Fruit fly (Drosophila melanogaster) whole organism, adult: ENCODE data around the gene CG17929.
A peak's percentile ranks its signal among the peaks of the same experiment; 100 is the strongest.

Source experiments
- CG11617 ChIP-seq: fragments of 200-800 bp; sonication (Bioruptor generic); optimal IDR thresholded peaks from 2 replicates; lab custom pipeline; 2017; ENCODE audit warnings: mild to moderate bottlenecking, missing biosample characterization, missing genetic modification reagents, missing genetic modification characterization
- CG12768 ChIP-seq: fragments of 200-800 bp; sonication (Bioruptor generic); optimal IDR thresholded peaks from 2 replicates; lab custom pipeline; 2017; ENCODE audit warnings: missing biosample characterization, missing genetic modification characterization, mild to moderate bottlenecking, moderate library complexity, missing genetic modification reagents
- CG14711 ChIP-seq: fragments of 200-800 bp; sonication (Bioruptor generic); optimal IDR thresholded peaks from 2 replicates; lab custom pipeline; 2018; ENCODE audit warnings: missing biosample characterization, mild to moderate bottlenecking, missing genetic modification characterization, moderate library complexity
- CG1620 ChIP-seq: fragments of 200-800 bp; sonication (Bioruptor generic); optimal IDR thresholded peaks from 2 replicates; lab custom pipeline; 2016; ENCODE audit warnings: missing biosample characterization, missing genetic modification characterization
- CG33017 ChIP-seq: fragments of 200-800 bp; sonication (Bioruptor generic); optimal IDR thresholded peaks from 2 replicates; lab custom pipeline; 2018; ENCODE audit warnings: missing biosample characterization, mild to moderate bottlenecking, missing genetic modification characterization, moderate library complexity
- CG5204 ChIP-seq: fragments of 200-800 bp; sonication (Bioruptor generic); optimal IDR thresholded peaks from 2 replicates; lab custom pipeline; 2016; ENCODE audit warnings: missing biosample characterization, missing genetic modification characterization
- CG7045 ChIP-seq: fragments of 200-800 bp; sonication (Bioruptor generic); optimal IDR thresholded peaks from 2 replicates; lab custom pipeline; 2017; ENCODE audit warnings: missing biosample characterization, mild to moderate bottlenecking, missing genetic modification characterization
- CG7101 ChIP-seq: fragments of 200-800 bp; sonication (Bioruptor generic); optimal IDR thresholded peaks from 2 replicates; lab custom pipeline; 2018; ENCODE audit warnings: missing biosample characterization, mild to moderate bottlenecking, missing genetic modification characterization, moderate library complexity
- Clk ChIP-seq: fragments of 200-800 bp; sonication (Bioruptor generic); optimal IDR thresholded peaks from 2 replicates; lab custom pipeline; 2017; ENCODE audit warnings: missing biosample characterization, missing genetic modification characterization
- Crg-1 ChIP-seq: fragments of 200-800 bp; sonication (Bioruptor generic); optimal IDR thresholded peaks from 2 replicates; lab custom pipeline; 2016; ENCODE audit warnings: missing biosample characterization, missing genetic modification characterization
- Hr96 ChIP-seq: fragments of 200-800 bp; sonication (Bioruptor generic); optimal IDR thresholded peaks from 2 replicates; lab custom pipeline; 2016; ENCODE audit warnings: missing biosample characterization, missing genetic modification characterization
- Mnt ChIP-seq: fragments of 200-800 bp; sonication (Bioruptor generic); optimal IDR thresholded peaks from 2 replicates; lab custom pipeline; 2016; ENCODE audit warnings: missing biosample characterization, mild to moderate bottlenecking, missing genetic modification characterization
- bab1 ChIP-seq: fragments of 200-800 bp; sonication (Bioruptor generic); optimal IDR thresholded peaks from 3 replicates; lab custom pipeline; 2019; ENCODE audit warnings: missing biosample characterization, mild to moderate bottlenecking, missing genetic modification characterization, moderate library complexity
- cic ChIP-seq: fragments of 200-800 bp; sonication (Bioruptor generic); optimal IDR thresholded peaks from 2 replicates; lab custom pipeline; 2017; ENCODE audit warnings: missing biosample characterization, mild to moderate bottlenecking, missing genetic modification characterization, moderate library complexity
- cnc ChIP-seq, 2 experiments: fragments of >200 bp; optimal IDR thresholded peaks; 2 replicates each; lab custom pipeline; 2017
- kay ChIP-seq: fragments of 200-800 bp; sonication (Bioruptor generic); peaks from one replicate; lab custom pipeline; 2016; ENCODE audit warnings: missing biosample characterization, missing genetic modification characterization, borderline replicate concordance
- ovo ChIP-seq: fragments of 200-800 bp; sonication (Bioruptor generic); optimal IDR thresholded peaks from 2 replicates; lab custom pipeline; 2016; ENCODE audit warnings: missing biosample characterization, missing genetic modification characterization
- pad ChIP-seq: fragments of 200-800 bp; sonication (Bioruptor generic); optimal IDR thresholded peaks from 3 replicates; lab custom pipeline; 2017; ENCODE audit warnings: missing biosample characterization, missing genetic modification characterization, mild to moderate bottlenecking, moderate library complexity, missing genetic modification reagents
- tj ChIP-seq: fragments of 200-800 bp; sonication (Bioruptor generic); optimal IDR thresholded peaks from 3 replicates; lab custom pipeline; 2017; ENCODE audit warnings: missing biosample characterization, mild to moderate bottlenecking, missing genetic modification characterization, moderate library complexity
- toe ChIP-seq: fragments of 200-800 bp; sonication (Bioruptor generic); optimal IDR thresholded peaks from 2 replicates; lab custom pipeline; 2016; ENCODE audit warnings: missing biosample characterization, missing genetic modification characterization

Gene CG17929

DNA sequence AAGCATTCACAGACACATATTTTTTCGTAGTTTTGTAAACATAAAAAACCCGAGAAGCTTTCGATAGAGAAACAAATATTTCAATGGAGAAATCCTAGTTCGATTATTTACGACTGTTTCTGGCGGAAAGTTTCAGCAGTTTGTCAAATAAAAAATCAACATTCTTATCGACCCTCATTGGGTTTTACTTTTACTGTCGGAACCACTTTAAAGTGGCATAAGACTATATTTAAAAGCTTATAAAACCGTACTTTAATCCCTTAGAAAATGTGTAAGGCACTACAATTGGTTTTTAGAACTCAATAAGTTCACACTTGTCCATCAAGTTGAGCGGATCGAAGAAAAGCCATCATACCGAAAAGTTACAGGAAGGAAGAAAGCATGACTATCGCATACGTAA, at the start of gene CG17929:
Gene CG17929 (plus strand): TSS at position 301 of the 400 bp plus-strand sequence.
- no peak for TF ChIP-seq CG5204 (GFP tag; lab: Kevin White, UChicago)
- no peak for TF ChIP-seq pad
- no peak for TF ChIP-seq CG33017 (tag; lab: Kevin White, UChicago)
- no peak for TF ChIP-seq tj
- peak; percentile 55 for TF ChIP-seq kay (GFP tag; lab: Kevin White, UChicago)
- TF ChIP-seq bab1 (GFP tag; lab: Kevin White, UChicago), result no peak
- no peak for TF ChIP-seq Mnt

DNA sequence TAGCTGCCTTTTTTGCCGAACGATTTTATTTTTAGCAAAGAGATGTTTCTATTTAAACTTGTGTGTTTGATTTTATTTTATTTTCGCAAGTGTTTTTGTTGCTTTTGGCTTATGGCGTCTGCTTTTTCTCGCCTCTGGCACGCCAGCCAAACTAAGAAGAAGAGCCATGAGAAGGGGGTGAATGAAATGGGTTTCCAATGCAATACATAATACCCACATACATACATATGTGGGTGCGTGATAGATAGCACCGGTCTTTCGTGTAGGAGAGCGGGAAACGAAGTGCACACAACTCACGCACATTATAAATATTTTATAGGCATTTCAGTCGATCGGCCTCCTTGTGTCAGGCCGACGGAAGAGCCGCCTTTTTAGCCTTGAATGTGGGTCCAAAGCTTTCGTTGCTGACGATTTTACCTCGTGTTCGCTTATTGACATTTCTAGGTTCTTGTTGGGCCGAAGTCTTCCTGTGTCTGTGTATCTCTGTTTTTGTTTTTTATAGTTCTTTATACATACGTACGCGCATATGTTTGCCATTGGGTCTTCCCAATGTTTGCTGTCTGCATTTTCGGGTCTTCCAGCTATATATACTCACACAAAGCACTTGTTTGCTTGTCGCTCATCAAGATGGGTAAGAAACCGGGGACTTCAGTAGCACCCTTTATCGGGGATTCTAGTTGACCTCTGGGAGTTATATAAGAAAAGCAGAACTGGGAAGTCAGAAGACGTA, 49.2 kb upstream of the CG17929 start:
- TF ChIP-seq cic (no peak), Hr96 (GFP tag; lab: Kevin White, UChicago) (no peak), pad (no peak), Clk (GFP tag; lab: Kevin White, UChicago) (no peak), CG12768 (GFP tag; lab: Kevin White, UChicago) (no peak), bab1 (GFP tag; lab: Kevin White, UChicago) (no peak), tj (no peak), CG7045 (GFP tag; lab: Kevin White, UChicago) (no peak), cnc (optimal IDR thresholded peaks at IDR 0.05; lab: Kevin White, UChicago) (no peak), CG11617 (GFP tag; lab: Kevin White, UChicago) (no peak), ovo (GFP tag; lab: Kevin White, UChicago) (no peak), CG14711 (tag; lab: Kevin White, UChicago) (no peak), Mnt (no peak), CG5204 (GFP tag; lab: Kevin White, UChicago) (no peak), Crg-1 (GFP tag; lab: Kevin White, UChicago) (no peak), CG33017 (tag; lab: Kevin White, UChicago) (no peak), CG7101 (tag; lab: Kevin White, UChicago) (no peak), kay (GFP tag; lab: Kevin White, UChicago) (no peak), toe (GFP tag; lab: Kevin White, UChicago) (no peak), CG1620 (no peak)

DNA sequence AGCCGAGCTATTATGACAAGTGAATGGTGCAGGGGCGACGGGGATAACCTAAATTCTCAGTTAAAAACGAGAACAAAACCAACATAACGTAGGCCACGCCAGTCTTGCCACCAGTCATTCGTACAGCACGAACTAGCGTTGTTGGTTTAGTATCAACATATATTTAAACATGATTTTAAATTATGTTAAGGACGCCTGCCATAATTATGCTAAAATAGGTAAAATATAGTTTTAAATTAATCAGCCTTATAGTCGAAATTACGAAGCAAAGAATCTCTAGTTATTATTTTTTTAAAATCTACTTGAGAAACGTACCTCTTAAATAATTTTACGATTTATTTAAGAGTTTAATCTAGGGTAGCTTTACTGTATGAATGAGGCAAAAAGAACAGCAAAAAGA, 48.3 kb upstream of the CG17929 start:
- TF ChIP-seq kay (GFP tag; lab: Kevin White, UChicago), result peak; percentile 66
- peak; percentile 34 for TF ChIP-seq bab1 (GFP tag; lab: Kevin White, UChicago)
- no peak for TF ChIP-seq toe (GFP tag; lab: Kevin White, UChicago)

DNA sequence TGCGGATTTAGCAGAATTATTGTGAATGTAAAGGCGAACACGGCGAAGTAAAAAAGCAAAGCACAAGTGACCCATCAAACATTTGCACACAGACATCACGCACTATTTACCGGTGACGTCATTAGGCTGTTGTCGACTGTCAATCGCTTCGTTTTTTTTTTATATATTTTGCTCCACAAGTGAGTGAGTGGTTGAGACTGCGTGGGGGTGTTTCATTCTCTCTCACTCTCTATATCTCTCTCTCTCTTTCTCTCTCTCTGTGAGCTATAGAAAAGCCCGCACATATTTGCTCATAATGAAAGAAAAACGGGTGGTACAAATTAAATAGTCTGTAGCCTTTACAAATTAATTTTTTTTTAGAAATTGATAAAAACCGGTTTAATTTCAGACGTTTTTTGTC, 47.7 kb upstream of the CG17929 start:
- TF ChIP-seq kay (GFP tag; lab: Kevin White, UChicago) (no peak), cnc (optimal IDR thresholded peaks at IDR 0.05; lab: Kevin White, UChicago) (no peak), Hr96 (GFP tag; lab: Kevin White, UChicago) (no peak), CG5204 (GFP tag; lab: Kevin White, UChicago) (no peak), toe (GFP tag; lab: Kevin White, UChicago) (no peak), cic (no peak), CG33017 (tag; lab: Kevin White, UChicago) (no peak), CG12768 (GFP tag; lab: Kevin White, UChicago) (no peak), CG14711 (tag; lab: Kevin White, UChicago) (no peak), ovo (GFP tag; lab: Kevin White, UChicago) (no peak), CG7101 (tag; lab: Kevin White, UChicago) (no peak), Mnt (no peak), Crg-1 (GFP tag; lab: Kevin White, UChicago) (no peak), tj (no peak)

DNA sequence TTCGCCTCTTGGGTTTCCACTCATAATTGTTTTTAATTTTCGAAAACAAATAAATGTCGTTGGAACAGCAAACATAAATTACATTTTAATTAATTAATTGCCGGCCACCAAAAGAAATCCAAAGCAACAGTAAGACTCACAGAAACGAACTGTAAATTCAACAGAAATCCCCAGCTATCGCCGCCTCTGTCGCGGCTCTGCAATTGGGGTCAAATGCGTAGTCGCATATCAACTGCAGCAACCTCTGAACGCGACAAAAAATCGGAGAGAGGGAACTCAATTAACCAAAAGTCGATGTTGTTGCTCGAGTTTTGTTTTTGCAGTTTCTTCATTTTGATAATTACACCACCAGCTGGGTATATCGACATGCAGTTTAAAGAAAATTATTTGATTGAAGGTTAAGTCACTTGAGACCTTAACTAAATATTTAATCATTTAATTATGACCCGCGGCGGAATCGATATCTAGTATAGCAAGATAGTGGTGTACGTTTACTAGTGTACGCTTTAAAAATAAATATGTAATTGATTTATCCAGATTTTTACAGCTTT, 45.8 kb upstream of the CG17929 start:
- TF ChIP-seq CG1620, result no peak

DNA sequence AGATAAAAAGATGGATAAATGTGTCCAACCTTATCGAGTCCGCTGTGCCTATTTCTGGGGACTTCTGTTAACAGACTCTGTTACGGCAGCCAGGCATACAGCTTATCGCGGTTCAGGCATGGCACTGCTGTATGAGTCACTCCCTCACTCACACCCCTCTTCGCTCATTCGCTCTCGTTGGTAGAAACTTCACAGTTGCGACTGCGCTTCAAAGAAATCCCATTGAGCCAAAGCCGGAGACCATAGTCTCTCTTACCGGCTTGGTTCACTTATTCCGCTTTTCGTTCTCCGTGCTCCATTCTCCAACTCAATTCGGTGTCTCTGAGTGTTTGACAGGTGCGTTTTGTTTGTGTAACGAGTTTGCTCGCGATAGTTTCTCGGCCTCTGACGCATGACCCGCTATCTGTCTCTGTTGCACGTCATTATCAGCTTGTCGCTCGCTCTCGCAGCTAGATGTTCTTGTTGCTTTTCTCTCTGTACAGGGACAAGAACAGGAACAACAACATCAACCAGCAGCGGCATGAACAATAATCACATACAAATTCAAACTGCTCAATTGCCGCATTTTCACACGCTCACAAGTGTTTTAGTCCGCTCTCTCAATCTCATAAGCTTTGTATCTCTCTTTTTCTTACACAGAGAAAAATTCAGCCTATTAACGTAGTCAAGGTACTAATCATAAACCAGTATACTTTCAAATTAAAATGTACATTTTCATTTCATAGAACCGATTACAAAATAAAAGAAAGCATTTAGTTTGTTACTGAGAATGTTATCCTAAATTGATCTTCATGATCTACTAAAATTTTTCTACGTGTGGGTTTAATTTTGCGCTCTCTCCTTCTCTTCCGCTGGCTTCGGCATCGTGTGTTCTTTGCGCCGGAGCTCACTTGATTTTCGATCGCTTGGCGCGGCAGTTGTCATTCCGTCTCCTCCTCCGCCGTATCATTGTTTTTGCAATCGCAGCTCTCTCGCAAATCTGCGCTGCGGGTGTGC, 45.0 kb upstream of the CG17929 start:
- TF ChIP-seq Hr96 (GFP tag; lab: Kevin White, UChicago), result peak; percentile 99
- peak; percentile 99 for TF ChIP-seq CG33017 (tag; lab: Kevin White, UChicago)
- TF ChIP-seq cic, result peak; percentile 96
- TF ChIP-seq Clk (GFP tag; lab: Kevin White, UChicago), result peak; percentile 97
- peak; percentile 98 for TF ChIP-seq CG14711 (tag; lab: Kevin White, UChicago)
- peak; percentile 93 for TF ChIP-seq pad
- no peak for TF ChIP-seq cnc (optimal IDR thresholded peaks at IDR 0.05; lab: Kevin White, UChicago)
- TF ChIP-seq kay (GFP tag; lab: Kevin White, UChicago), result peak; percentile 99
- TF ChIP-seq bab1 (GFP tag; lab: Kevin White, UChicago), result peak; percentile 100
- TF ChIP-seq CG1620, result peak; percentile 99
- TF ChIP-seq CG12768 (GFP tag; lab: Kevin White, UChicago), result peak; percentile 99
- TF ChIP-seq CG11617 (GFP tag; lab: Kevin White, UChicago), result peak; percentile 100
- peak; percentile 95 for TF ChIP-seq ovo (GFP tag; lab: Kevin White, UChicago)
- peak; percentile 91 for TF ChIP-seq Mnt
- TF ChIP-seq toe (GFP tag; lab: Kevin White, UChicago), result peak; percentile 97
- peak; percentile 99 for TF ChIP-seq CG5204 (GFP tag; lab: Kevin White, UChicago)
- TF ChIP-seq tj, result peak; percentile 96
- peak; percentile 99 for TF ChIP-seq CG7045 (GFP tag; lab: Kevin White, UChicago)
- TF ChIP-seq CG7101 (tag; lab: Kevin White, UChicago), result peak; percentile 99
- peak; percentile 99 for TF ChIP-seq Crg-1 (GFP tag; lab: Kevin White, UChicago)
